Fruit fly (Drosophila melanogaster) whole organism, embryonic: ENCODE results near the gene CG14795.
A peak's percentile ranks its signal among the peaks of the same experiment; 100 is the strongest.

Experiments
- Abd-B ChIP-seq: fragments of 200-800 bp; sonication (Bioruptor generic); optimal IDR thresholded peaks from 2 replicates; lab custom pipeline; 2018; ENCODE audit warnings: missing biosample characterization, mild to moderate bottlenecking, missing genetic modification characterization, moderate library complexity
- Bdp1 ChIP-seq: fragments of 200-800 bp; sonication (Bioruptor generic); optimal IDR thresholded peaks from 3 replicates; lab custom pipeline; 2016; ENCODE audit warnings: missing biosample characterization, missing genetic modification characterization
- CG12299 ChIP-seq: fragments of 200-800 bp; sonication (Bioruptor generic); optimal IDR thresholded peaks from 2 replicates; lab custom pipeline; 2018; ENCODE audit warnings: missing biosample characterization, mild to moderate bottlenecking, missing genetic modification characterization
- CG13123 ChIP-seq: fragments of 200-800 bp; sonication (Bioruptor generic); optimal IDR thresholded peaks from 2 replicates; lab custom pipeline; 2016; ENCODE audit warnings: missing biosample characterization, missing genetic modification characterization
- CG13894 ChIP-seq: fragments of 200-800 bp; sonication (Bioruptor generic); optimal IDR thresholded peaks from 3 replicates; lab custom pipeline; 2018; ENCODE audit warnings: missing biosample characterization, mild to moderate bottlenecking, missing genetic modification characterization, moderate library complexity
- CG1603 ChIP-seq: fragments of 200-800 bp; sonication (Bioruptor generic); optimal IDR thresholded peaks from 2 replicates; lab custom pipeline; 2019; ENCODE audit warnings: missing biosample characterization, mild to moderate bottlenecking, missing genetic modification characterization, moderate library complexity
- CG16813 ChIP-seq: fragments of 200-800 bp; sonication (Bioruptor generic); IDR thresholded peaks from 3 replicates; pipeline ENCODE4 v1.3.6; 2022; ENCODE audit warnings: missing biosample characterization, missing genetic modification characterization; ENCODE audit not compliant: partially characterized antibody
- CG17802 ChIP-seq: fragments of 200-800 bp; sonication (Bioruptor generic); optimal IDR thresholded peaks from 2 replicates; lab custom pipeline; 2018; ENCODE audit warnings: missing biosample characterization, mild to moderate bottlenecking, missing genetic modification characterization, moderate library complexity
- CG18262 ChIP-seq: fragments of 200-800 bp; optimal IDR thresholded peaks from 3 replicates; lab custom pipeline; 2019; ENCODE audit warnings: missing biosample characterization, mild to moderate bottlenecking, missing genetic modification characterization, moderate library complexity
- CG30020 ChIP-seq: fragments of 200-800 bp; optimal IDR thresholded peaks from 2 replicates; lab custom pipeline; 2019; ENCODE audit warnings: missing biosample characterization, mild to moderate bottlenecking, missing genetic modification characterization, moderate library complexity
- CG32767 ChIP-seq: fragments of 200-800 bp; sonication (Bioruptor generic); IDR thresholded peaks from 2 replicates; pipeline ENCODE4 v1.3.6; 2022; ENCODE audit warnings: missing biosample characterization, missing genetic modification characterization
- CG32772 ChIP-seq: fragments of 200-800 bp; sonication (Bioruptor generic); IDR thresholded peaks from 2 replicates; pipeline ENCODE4 v1.3.6; 2022; ENCODE audit warnings: missing biosample characterization, missing genetic modification characterization
- CG4282 ChIP-seq: fragments of 200-800 bp; sonication (Bioruptor generic); optimal IDR thresholded peaks from 2 replicates; lab custom pipeline; 2016; ENCODE audit warnings: missing biosample characterization, missing genetic modification characterization
- CG8944 ChIP-seq: fragments of 200-800 bp; sonication (Bioruptor generic); optimal IDR thresholded peaks from 3 replicates; lab custom pipeline; 2016; ENCODE audit warnings: missing biosample characterization, missing genetic modification characterization
- CG9609 ChIP-seq: fragments of 200-800 bp; sonication (Bioruptor generic); optimal IDR thresholded peaks from 3 replicates; lab custom pipeline; 2016; ENCODE audit warnings: missing biosample characterization, missing genetic modification characterization
- CoRest ChIP-seq: fragments of 200-800 bp; sonication (Bioruptor generic); optimal IDR thresholded peaks from 3 replicates; lab custom pipeline; 2018; ENCODE audit warnings: missing biosample characterization, mild to moderate bottlenecking, missing genetic modification characterization, moderate library complexity
- Dbx ChIP-seq: fragments of 200-800 bp; sonication (Bioruptor generic); IDR thresholded peaks from 3 replicates; pipeline ENCODE4 v1.3.6; 2022; ENCODE audit warnings: missing biosample characterization, missing genetic modification characterization
- Dek ChIP-seq: fragments of 200-800 bp; sonication (Bioruptor generic); optimal IDR thresholded peaks from 3 replicates; lab custom pipeline; 2019; ENCODE audit warnings: missing biosample characterization, mild to moderate bottlenecking, missing genetic modification characterization, moderate library complexity
- Doc2 ChIP-seq: fragments of 200-800 bp; sonication (Bioruptor generic); IDR thresholded peaks from 2 replicates; pipeline ENCODE4 v1.3.6; 2022; ENCODE audit warnings: missing biosample characterization, missing genetic modification characterization
- Ets65A ChIP-seq: fragments of 200-800 bp; sonication (Bioruptor generic); peaks from one replicate; lab custom pipeline; 2016; ENCODE audit warnings: missing biosample characterization, missing genetic modification characterization
- Mad ChIP-seq: fragments of 200-800 bp; sonication (Bioruptor generic); optimal IDR thresholded peaks from 2 replicates; lab custom pipeline; 2016; ENCODE audit warnings: missing biosample characterization, missing genetic modification characterization
- Max ChIP-seq: fragments of 200-800 bp; sonication (Bioruptor generic); optimal IDR thresholded peaks from 2 replicates; lab custom pipeline; 2016; ENCODE audit warnings: missing biosample characterization, mild to moderate bottlenecking, missing genetic modification characterization
- Med ChIP-seq: fragments of 200-800 bp; sonication (Bioruptor generic); peaks from one replicate; lab custom pipeline; 2016; ENCODE audit warnings: missing biosample characterization, missing genetic modification characterization, mild to moderate bottlenecking, inconsistent platforms, moderate library complexity
- Meics ChIP-seq: fragments of 200-800 bp; sonication (Bioruptor generic); optimal IDR thresholded peaks from 2 replicates; lab custom pipeline; 2017; ENCODE audit warnings: missing biosample characterization, mild to moderate bottlenecking, missing genetic modification characterization
- Myb ChIP-seq: fragments of 200-800 bp; sonication (Bioruptor generic); optimal IDR thresholded peaks from 2 replicates; lab custom pipeline; 2016; ENCODE audit warnings: missing biosample characterization, missing genetic modification characterization
- Nf-YC ChIP-seq: fragments of 200-800 bp; optimal IDR thresholded peaks from 3 replicates; lab custom pipeline; 2019; ENCODE audit warnings: missing biosample characterization, mild to moderate bottlenecking, missing genetic modification characterization, moderate library complexity
- Sox102F ChIP-seq: fragments of 200-800 bp; sonication (Bioruptor generic); optimal IDR thresholded peaks from 2 replicates; lab custom pipeline; 2018; ENCODE audit warnings: missing biosample characterization, mild to moderate bottlenecking, missing genetic modification characterization, moderate library complexity
- Sry-β ChIP-seq: fragments of 200-800 bp; sonication (Bioruptor generic); optimal IDR thresholded peaks from 2 replicates; lab custom pipeline; 2018; ENCODE audit warnings: missing biosample characterization, mild to moderate bottlenecking, missing genetic modification characterization, moderate library complexity
- Sry-δ ChIP-seq: fragments of 200-800 bp; sonication (Bioruptor generic); optimal IDR thresholded peaks from 2 replicates; lab custom pipeline; 2016; ENCODE audit warnings: missing biosample characterization, missing genetic modification characterization
- Xbp1 ChIP-seq: fragments of 200-800 bp; sonication (Bioruptor generic); optimal IDR thresholded peaks from 3 replicates; lab custom pipeline; 2016; ENCODE audit warnings: missing biosample characterization, mild to moderate bottlenecking, missing genetic modification characterization
- abd-A ChIP-seq: fragments of 200-800 bp; sonication (Bioruptor generic); optimal IDR thresholded peaks from 3 replicates; lab custom pipeline; 2019; ENCODE audit warnings: missing biosample characterization, mild to moderate bottlenecking, missing genetic modification characterization, moderate library complexity
- chif ChIP-seq, 2 experiments: fragments of 200-800 bp; sonication (Bioruptor generic); optimal IDR thresholded peaks; 3 replicates each; lab custom pipeline; 2016; ENCODE audit warnings: missing biosample characterization in 2 of 2, missing genetic modification characterization in 2 of 2
- corto ChIP-seq: fragments of 200-800 bp; sonication (Bioruptor generic); optimal IDR thresholded peaks from 2 replicates; lab custom pipeline; 2016; ENCODE audit warnings: missing biosample characterization, mild to moderate bottlenecking, missing genetic modification characterization, moderate library complexity
- ems ChIP-seq: fragments of 200-800 bp; sonication (Bioruptor generic); optimal IDR thresholded peaks from 3 replicates; lab custom pipeline; 2016; ENCODE audit warnings: missing biosample characterization, missing genetic modification characterization
- hb ChIP-seq: fragments of 200-800 bp; sonication (Bioruptor generic); IDR thresholded peaks from 3 replicates; pipeline ENCODE4 v1.3.6; 2022; ENCODE audit warnings: missing biosample characterization, missing genetic modification characterization; ENCODE audit not compliant: partially characterized antibody
- insv ChIP-seq, 2 experiments: fragments of 200-800 bp; sonication (Bioruptor generic); optimal IDR thresholded peaks; 3 replicates each; lab custom pipeline; 2016 to 2018; ENCODE audit warnings: missing biosample characterization in 2 of 2, missing genetic modification characterization in 2 of 2
- inv ChIP-seq: fragments of 200-800 bp; sonication (Bioruptor generic); IDR thresholded peaks from 2 replicates; pipeline ENCODE4 v1.3.6; 2022; ENCODE audit warnings: missing biosample characterization, missing genetic modification characterization; ENCODE audit not compliant: partially characterized antibody
- knrl ChIP-seq: fragments of 200-800 bp; sonication (Bioruptor generic); IDR thresholded peaks from 3 replicates; pipeline ENCODE4 v1.3.6; 2022; ENCODE audit warnings: missing biosample characterization, missing genetic modification characterization; ENCODE audit not compliant: partially characterized antibody
- lab ChIP-seq: fragments of 200-800 bp; sonication (Bioruptor generic); optimal IDR thresholded peaks from 3 replicates; lab custom pipeline; 2017; ENCODE audit warnings: missing biosample characterization, missing genetic modification characterization, mild to moderate bottlenecking, moderate library complexity, missing genetic modification reagents
- lilli ChIP-seq: fragments of 200-800 bp; sonication (Bioruptor generic); optimal IDR thresholded peaks from 3 replicates; lab custom pipeline; 2016; ENCODE audit warnings: missing biosample characterization, missing genetic modification characterization
- lov ChIP-seq, 2 experiments: fragments of 200-800 bp in 1 of 2; fragments of >200 bp in 1 of 2; sonication (Bioruptor generic) in 1 of 2; IDR thresholded peaks in 1 of 2; optimal IDR thresholded peaks in 1 of 2; 2 replicates in 1 of 2; 3 replicates in 1 of 2; pipeline versions ENCODE4 v1.3.6 to Lab custom; 2017 to 2022; ENCODE audit warnings: missing biosample characterization in 1 of 2, missing genetic modification characterization in 1 of 2
- nmo ChIP-seq: fragments of 200-800 bp; sonication (Bioruptor generic); optimal IDR thresholded peaks from 2 replicates; lab custom pipeline; 2018; ENCODE audit warnings: missing biosample characterization, mild to moderate bottlenecking, missing genetic modification characterization, moderate library complexity
- pho ChIP-seq: fragments of 200-800 bp; sonication (Bioruptor generic); optimal IDR thresholded peaks from 2 replicates; lab custom pipeline; 2016; ENCODE audit warnings: missing biosample characterization, missing genetic modification characterization
- prd ChIP-seq, 3 experiments: fragments of >200 bp in 2 of 3; fragments of 200-800 bp in 1 of 3; sonication (Bioruptor generic) in 1 of 3; optimal IDR thresholded peaks in 2 of 3; IDR thresholded peaks in 1 of 3; 2 replicates in 2 of 3; 3 replicates in 1 of 3; pipeline versions ENCODE4 v1.3.6 to Lab custom; 2017 to 2022; ENCODE audit warnings: missing biosample characterization in 1 of 3, missing genetic modification characterization in 1 of 3
- tna ChIP-seq: fragments of 200-800 bp; sonication (Bioruptor generic); IDR thresholded peaks from 2 replicates; pipeline ENCODE4 v1.3.6; 2022; ENCODE audit warnings: missing biosample characterization, missing genetic modification characterization; ENCODE audit not compliant: partially characterized antibody
- tx ChIP-seq: fragments of 200-800 bp; sonication (Bioruptor generic); optimal IDR thresholded peaks from 2 replicates; lab custom pipeline; 2016; ENCODE audit warnings: missing biosample characterization, missing genetic modification characterization
- unc-4 ChIP-seq: fragments of 200-800 bp; sonication (Bioruptor generic); IDR thresholded peaks from 2 replicates; pipeline ENCODE4 v1.3.6; 2022; ENCODE audit warnings: missing biosample characterization, missing genetic modification characterization; ENCODE audit not compliant: partially characterized antibody
- vvl ChIP-seq: fragments of 200-800 bp; sonication (Bioruptor generic); IDR thresholded peaks from 2 replicates; pipeline ENCODE4 v1.3.6; 2022; ENCODE audit warnings: missing biosample characterization, missing genetic modification characterization

The CG14795 gene

dm6 chrX:1512753-1513226 is at the start of gene CG14795:
TSS of gene CG14795 (minus strand) at chrX:1512803.
- no peak for TF ChIP-seq lov (optimal IDR thresholded peaks at IDR 0.05; lab: Kevin White, UChicago)
- no peak for TF ChIP-seq lov (GFP tag; IDR thresholded peaks at IDR 0.05; lab: Robert Waterston, UW)
- TF ChIP-seq corto (GFP tag; lab: Kevin White, UChicago), result no peak
- peak; percentile 96 for TF ChIP-seq CG16813 (GFP tag; lab: Robert Waterston, UW)
- peak in 1 of 2 experiments; percentile 2 for TF ChIP-seq chif (GFP tag; optimal IDR thresholded peaks at IDR 0.05; lab: Kevin White, UChicago)
- TF ChIP-seq lilli (GFP tag; lab: Kevin White, UChicago), result peak; percentile 47
- peak; percentile 24 for TF ChIP-seq lab (GFP tag; lab: Kevin White, UChicago)
- TF ChIP-seq Dbx (GFP tag; lab: Robert Waterston, UW), result peak; percentile 65; the same call in 2 of the 3 replicates
- TF ChIP-seq Sry-δ (GFP tag; lab: Kevin White, UChicago), result peak; percentile 95
- peak; percentile 89 for TF ChIP-seq CG1603 (tag; lab: Kevin White, UChicago)
- TF ChIP-seq abd-A (tag; lab: Kevin White, UChicago), result peak; percentile 46
- TF ChIP-seq CG32767 (GFP tag; lab: Robert Waterston, UW), result no peak
- TF ChIP-seq vvl (GFP tag; lab: Robert Waterston, UW), result peak; percentile 85
- TF ChIP-seq CoRest (tag; lab: Kevin White, UChicago), result peak; percentile 50
- TF ChIP-seq Abd-B (GFP tag; lab: Kevin White, UChicago), result peak; percentile 43
- no peak for TF ChIP-seq Meics (GFP tag; lab: Kevin White, UChicago)
- peak; percentile 94 for TF ChIP-seq Myb
- TF ChIP-seq unc-4, result peak; percentile 94
- peak; percentile 91 for TF ChIP-seq knrl (GFP tag; lab: Robert Waterston, UW)
- TF ChIP-seq hb, result peak; percentile 96
- TF ChIP-seq prd (optimal IDR thresholded peaks at IDR 0.05; lab: Kevin White, UChicago), result no peak
- TF ChIP-seq prd (GFP tag; IDR thresholded peaks at IDR 0.05; lab: Robert Waterston, UW), result peak; percentile 5; the same call in 1 of the 3 replicates
- TF ChIP-seq Doc2 (GFP tag; lab: Robert Waterston, UW), result no peak
- TF ChIP-seq Nf-YC (tag; lab: Kevin White, UChicago), result peak; percentile 58
- TF ChIP-seq Sry-β (GFP tag; lab: Kevin White, UChicago), result no peak
- no peak for TF ChIP-seq Sox102F (GFP tag; lab: Kevin White, UChicago)
- peak in 1 of 2 experiments; percentile 45 for TF ChIP-seq insv (GFP tag; optimal IDR thresholded peaks at IDR 0.05; lab: Kevin White, UChicago)
- peak; percentile 91 for TF ChIP-seq inv (GFP tag; lab: Robert Waterston, UW)
- peak; percentile 78 for TF ChIP-seq CG13894 (tag; lab: Kevin White, UChicago)
- peak; percentile 53 for TF ChIP-seq pho (GFP tag; lab: Kevin White, UChicago)
- no peak for TF ChIP-seq CG13123 (GFP tag; lab: Kevin White, UChicago)
- peak; percentile 69 for TF ChIP-seq nmo (GFP tag; lab: Kevin White, UChicago)
- TF ChIP-seq Dek, result peak; percentile 50
- TF ChIP-seq Max (GFP tag; lab: Kevin White, UChicago), result peak; percentile 30
- TF ChIP-seq CG17802 (tag; lab: Kevin White, UChicago), result peak; percentile 31
- TF ChIP-seq tx (GFP tag; lab: Kevin White, UChicago), result no peak
- peak; percentile 29 for TF ChIP-seq ems (GFP tag; lab: Kevin White, UChicago)
- peak; percentile 46 for TF ChIP-seq CG4282 (GFP tag; lab: Kevin White, UChicago)
- peak; percentile 96 for TF ChIP-seq tna (GFP tag; lab: Robert Waterston, UW)
- peak; percentile 89 for TF ChIP-seq Med (GFP tag; lab: Kevin White, UChicago)
- TF ChIP-seq Ets65A (GFP tag; lab: Kevin White, UChicago), result peak; percentile 94
- no peak for TF ChIP-seq CG32772
- TF ChIP-seq CG8944, result peak; percentile 25
- peak; percentile 33 for TF ChIP-seq CG30020 (tag; lab: Kevin White, UChicago)
- TF ChIP-seq Xbp1 (GFP tag; lab: Kevin White, UChicago), result peak; percentile 49
- peak; percentile 11 for TF ChIP-seq CG18262 (tag; lab: Kevin White, UChicago)
- TF ChIP-seq Mad (GFP tag; lab: Kevin White, UChicago), result peak; percentile 32
- peak; percentile 18 for TF ChIP-seq Bdp1 (GFP tag; lab: Kevin White, UChicago)
- peak; percentile 44 for TF ChIP-seq CG9609 (GFP tag; lab: Kevin White, UChicago)
- peak; percentile 52 for TF ChIP-seq CG12299 (tag; lab: Kevin White, UChicago)
